Worm (Caenorhabditis elegans): ENCODE data around the gene pitr-5.
A peak's percentile ranks its signal among the peaks of the same experiment; 100 is the strongest.

pitr-5 gene

ce11 chrV:7237133-7237532 lies 52.5 kb downstream of the pitr-5 start, which contains the start of gene hyls-1 (continued):
- TF ChIP-seq Y116A8C.19 (tag; optimal IDR thresholded peaks at IDR 0.05; ENCODE audit: borderline replicate concordance), result no peak
- no peak for TF ChIP-seq pqm-1 (tag; optimal IDR thresholded peaks at IDR 0.05)
- TF ChIP-seq snpc-4 (tag; optimal IDR thresholded peaks at IDR 0.05), result peak; percentile 63
- no peak for TF ChIP-seq nhr-76 (tag; optimal IDR thresholded peaks at IDR 0.05)
- TF ChIP-seq grh-1 (GFP tag; IDR thresholded peaks at IDR 0.05), result peak; percentile 77
- peak; percentile 74 for TF ChIP-seq lir-3 (tag; optimal IDR thresholded peaks at IDR 0.05; ENCODE audit: poor library complexity)
- TF ChIP-seq ceh-82 (tag; optimal IDR thresholded peaks at IDR 0.05), result peak; percentile 62 to 92 (median 77)
- TF ChIP-seq jun-1 (tag; optimal IDR thresholded peaks at IDR 0.05), result peak; percentile 64
- no peak for TF ChIP-seq mef-2 (tag; optimal IDR thresholded peaks at IDR 0.05)
- TF ChIP-seq zip-4 (GFP tag; optimal IDR thresholded peaks at IDR 0.05), result no peak
- TF ChIP-seq ztf-11 (tag; optimal IDR thresholded peaks at IDR 0.05), result peak in 1 of 2 experiments; percentile 51
- TF ChIP-seq elt-3 (tag; optimal IDR thresholded peaks at IDR 0.05), result peak in 2 of 6 experiments; percentile 65 to 85
- TF ChIP-seq ama-1 (optimal IDR thresholded peaks at IDR 0.05), result no peak
- no peak for TF ChIP-seq sptf-1 (tag; optimal IDR thresholded peaks at IDR 0.05)
- peak; percentile 8 for TF ChIP-seq sox-4 (tag; optimal IDR thresholded peaks at IDR 0.05)
- TF ChIP-seq irx-1 (tag; optimal IDR thresholded peaks at IDR 0.05), result peak; percentile 86
- peak; percentile 96 to 98 for TF ChIP-seq efl-1 (optimal IDR thresholded peaks at IDR 0.05)
- peak; percentile 96 to 100 for TF ChIP-seq efl-1 (GFP tag; optimal IDR thresholded peaks at IDR 0.05 in 1 of 2)
- TF ChIP-seq nhr-20 (tag; optimal IDR thresholded peaks at IDR 0.05), result peak; percentile 91
- TF ChIP-seq fkh-4 (tag; optimal IDR thresholded peaks at IDR 0.05; ENCODE audit: borderline replicate concordance), result peak; percentile 28
- TF ChIP-seq unc-130 (tag; optimal IDR thresholded peaks at IDR 0.05), result peak; percentile 78
- TF ChIP-seq nhr-28 (tag; optimal IDR thresholded peaks at IDR 0.05), result no peak
- no peak for TF ChIP-seq unc-30 (tag; optimal IDR thresholded peaks at IDR 0.05)
- peak in 1 of 2 experiments; percentile 77 for TF ChIP-seq mdl-1 (tag; optimal IDR thresholded peaks at IDR 0.05)
- TF ChIP-seq unc-98 (GFP tag; IDR thresholded peaks at IDR 0.05), result no peak
- no peak for TF ChIP-seq aha-1 (tag; optimal IDR thresholded peaks at IDR 0.05)
- TF ChIP-seq egl-27 (tag; optimal IDR thresholded peaks at IDR 0.05), result no peak
- peak; percentile 91 for TF ChIP-seq nhr-19 (GFP tag; conservative IDR thresholded peaks at IDR 0.05)
- peak; percentile 40 for TF ChIP-seq F16B12.6 (tag; optimal IDR thresholded peaks at IDR 0.05)
- TF ChIP-seq ces-1 (GFP tag; optimal IDR thresholded peaks at IDR 0.05), result no peak
- peak; percentile 38 for TF ChIP-seq ztf-4 (tag; optimal IDR thresholded peaks at IDR 0.05)
- TF ChIP-seq isw-1 (GFP tag; IDR thresholded peaks at IDR 0.05), result peak; percentile 88

Measured in whole organism, L1 larva.